Fruit fly (Drosophila melanogaster) whole organism, embryonic: ENCODE measurements around the gene Myo31DF.

Experiments used
- Abd-B ChIP-seq: fragments of 200-800 bp; sonication (Bioruptor generic); optimal IDR thresholded peaks from 2 replicates; lab custom pipeline; 2018; ENCODE audit warnings: missing biosample characterization, mild to moderate bottlenecking, missing genetic modification characterization, moderate library complexity
- BEAF-32 ChIP-seq: fragments of 200-800 bp; sonication (Bioruptor generic); optimal IDR thresholded peaks from 3 replicates; lab custom pipeline; 2017; ENCODE audit warnings: missing biosample characterization, missing genetic modification characterization, mild to moderate bottlenecking, moderate library complexity, missing genetic modification reagents
- Bgb ChIP-seq: fragments of 200-800 bp; sonication (Bioruptor generic); IDR thresholded peaks from 2 replicates; pipeline ENCODE4 v1.3.6; 2022; ENCODE audit warnings: missing biosample characterization, missing genetic modification characterization; ENCODE audit not compliant: partially characterized antibody
- CG10321 ChIP-seq: fragments of 200-800 bp; sonication (Bioruptor generic); IDR thresholded peaks from 2 replicates; pipeline ENCODE4 v1.3.6; 2022; ENCODE audit warnings: missing biosample characterization, missing genetic modification characterization
- CG10431 ChIP-seq: fragments of 200-800 bp; sonication (Bioruptor generic); optimal IDR thresholded peaks from 3 replicates; lab custom pipeline; 2018; ENCODE audit warnings: missing biosample characterization, mild to moderate bottlenecking, missing genetic modification characterization
- CG13296 ChIP-seq: fragments of 200-800 bp; sonication (Bioruptor generic); optimal IDR thresholded peaks from 3 replicates; lab custom pipeline; 2018; ENCODE audit warnings: missing biosample characterization, mild to moderate bottlenecking, missing genetic modification characterization
- CG13424 ChIP-seq: fragments of 200-800 bp; sonication (Bioruptor generic); optimal IDR thresholded peaks from 2 replicates; lab custom pipeline; 2019; ENCODE audit warnings: missing biosample characterization, mild to moderate bottlenecking, missing genetic modification characterization, moderate library complexity
- CG14014 ChIP-seq: fragments of 200-800 bp; sonication (Bioruptor generic); IDR thresholded peaks from 2 replicates; pipeline ENCODE4 v1.3.6; 2022; ENCODE audit warnings: missing biosample characterization, missing genetic modification characterization
- CG14050 ChIP-seq: fragments of 200-800 bp; sonication (Bioruptor generic); IDR thresholded peaks from 3 replicates; pipeline ENCODE4 v1.3.6; 2022; ENCODE audit warnings: missing biosample characterization, missing genetic modification characterization
- CG14667 ChIP-seq: fragments of 200-800 bp; sonication (Bioruptor generic); IDR thresholded peaks from 2 replicates; pipeline ENCODE4 v1.3.6; 2022; ENCODE audit warnings: missing biosample characterization, missing genetic modification characterization
- CG14965 ChIP-seq: fragments of 200-800 bp; sonication (Bioruptor generic); optimal IDR thresholded peaks from 2 replicates; lab custom pipeline; 2016; ENCODE audit warnings: missing biosample characterization, missing genetic modification characterization, borderline replicate concordance
- CG15696 ChIP-seq: fragments of 200-800 bp; sonication (Bioruptor generic); optimal IDR thresholded peaks from 2 replicates; lab custom pipeline; 2019; ENCODE audit warnings: missing biosample characterization, mild to moderate bottlenecking, missing genetic modification characterization, moderate library complexity
- CG16813 ChIP-seq: fragments of 200-800 bp; sonication (Bioruptor generic); IDR thresholded peaks from 3 replicates; pipeline ENCODE4 v1.3.6; 2022; ENCODE audit warnings: missing biosample characterization, missing genetic modification characterization; ENCODE audit not compliant: partially characterized antibody
- CG1832 ChIP-seq: fragments of 200-800 bp; sonication (Bioruptor generic); optimal IDR thresholded peaks from 2 replicates; lab custom pipeline; 2017; ENCODE audit warnings: missing biosample characterization, mild to moderate bottlenecking, missing genetic modification characterization, inconsistent platforms
- CG18599 ChIP-seq: fragments of 200-800 bp; sonication (Bioruptor generic); optimal IDR thresholded peaks from 3 replicates; lab custom pipeline; 2017; ENCODE audit warnings: missing biosample characterization, missing genetic modification characterization, mild to moderate bottlenecking, moderate library complexity, missing genetic modification reagents
- CG2889 ChIP-seq: fragments of 200-800 bp; sonication (Bioruptor generic); IDR thresholded peaks from 3 replicates; pipeline ENCODE4 v1.3.6; 2022; ENCODE audit warnings: missing biosample characterization, missing genetic modification characterization
- CG3847 ChIP-seq: fragments of 200-800 bp; sonication (Bioruptor generic); IDR thresholded peaks from 2 replicates; pipeline ENCODE4 v1.3.6; 2022; ENCODE audit warnings: missing biosample characterization, missing genetic modification characterization
- CG6683 ChIP-seq: fragments of 200-800 bp; sonication (Bioruptor generic); optimal IDR thresholded peaks from 2 replicates; lab custom pipeline; 2017; ENCODE audit warnings: missing biosample characterization, mild to moderate bottlenecking, missing genetic modification characterization, missing genetic modification reagents
- CG7839 ChIP-seq: fragments of 200-800 bp; sonication (Bioruptor generic); optimal IDR thresholded peaks from 3 replicates; lab custom pipeline; 2018; ENCODE audit warnings: missing biosample characterization, mild to moderate bottlenecking, missing genetic modification characterization, moderate library complexity
- CG7987 ChIP-seq: fragments of 200-800 bp; sonication (Bioruptor generic); optimal IDR thresholded peaks from 2 replicates; lab custom pipeline; 2018; ENCODE audit warnings: missing biosample characterization, mild to moderate bottlenecking, missing genetic modification characterization, moderate library complexity
- CG9215 ChIP-seq: fragments of 200-800 bp; sonication (Bioruptor generic); IDR thresholded peaks from 2 replicates; pipeline ENCODE4 v1.3.6; 2022; ENCODE audit warnings: missing biosample characterization, missing genetic modification characterization
- Chrac-16 ChIP-seq: fragments of 200-800 bp; sonication (Bioruptor generic); optimal IDR thresholded peaks from 3 replicates; lab custom pipeline; 2016; ENCODE audit warnings: missing biosample characterization, missing genetic modification characterization
- E2f1 ChIP-seq: fragments of 200-800 bp; sonication (Bioruptor generic); IDR thresholded peaks from 2 replicates; pipeline ENCODE4 v1.3.6; 2022; ENCODE audit warnings: missing biosample characterization, missing genetic modification characterization
- Fer2 ChIP-seq: fragments of 200-800 bp; sonication (Bioruptor generic); optimal IDR thresholded peaks from 2 replicates; lab custom pipeline; 2018; ENCODE audit warnings: missing biosample characterization, mild to moderate bottlenecking, missing genetic modification characterization, moderate library complexity
- Gsc ChIP-seq: fragments of 200-800 bp; sonication (Bioruptor generic); IDR thresholded peaks from 2 replicates; pipeline ENCODE4 v1.3.6; 2022; ENCODE audit warnings: missing biosample characterization, missing genetic modification characterization
- HLH4C ChIP-seq: fragments of 200-800 bp; sonication (Bioruptor generic); IDR thresholded peaks from 3 replicates; pipeline ENCODE4 v1.3.6; 2022; ENCODE audit warnings: missing biosample characterization, missing genetic modification characterization; ENCODE audit not compliant: partially characterized antibody
- Hey ChIP-seq: fragments of 200-800 bp; sonication (Bioruptor generic); optimal IDR thresholded peaks from 3 replicates; lab custom pipeline; 2018; ENCODE audit warnings: missing biosample characterization, mild to moderate bottlenecking, missing genetic modification characterization
- Hr3 ChIP-seq: fragments of 200-800 bp; sonication (Bioruptor generic); optimal IDR thresholded peaks from 3 replicates; lab custom pipeline; 2016; ENCODE audit warnings: missing biosample characterization, missing genetic modification characterization
- Lhr ChIP-seq: fragments of 200-800 bp; sonication (Bioruptor generic); optimal IDR thresholded peaks from 3 replicates; lab custom pipeline; 2017; ENCODE audit warnings: mild to moderate bottlenecking, missing biosample characterization, missing genetic modification reagents, missing genetic modification characterization
- Max ChIP-seq: fragments of 200-800 bp; sonication (Bioruptor generic); optimal IDR thresholded peaks from 2 replicates; lab custom pipeline; 2016; ENCODE audit warnings: missing biosample characterization, mild to moderate bottlenecking, missing genetic modification characterization
- NC2β ChIP-seq: fragments of 200-800 bp; sonication (Bioruptor generic); optimal IDR thresholded peaks from 2 replicates; lab custom pipeline; 2016; ENCODE audit warnings: missing biosample characterization, missing genetic modification characterization
- Rfx ChIP-seq: fragments of 200-800 bp; sonication (Bioruptor generic); IDR thresholded peaks from 2 replicates; pipeline ENCODE4 v1.3.6; 2022; ENCODE audit warnings: missing biosample characterization, missing genetic modification characterization
- Six4 ChIP-seq: fragments of 200-800 bp; sonication (Bioruptor generic); optimal IDR thresholded peaks from 2 replicates; lab custom pipeline; 2016; ENCODE audit warnings: missing biosample characterization, missing genetic modification characterization
- Taf1 ChIP-seq: fragments of 200-800 bp; sonication (Bioruptor generic); IDR thresholded peaks from 2 replicates; pipeline ENCODE4 v1.3.6; 2022; ENCODE audit warnings: missing biosample characterization, missing genetic modification characterization
- Usf ChIP-seq: fragments of 200-800 bp; sonication (Bioruptor generic); optimal IDR thresholded peaks from 2 replicates; lab custom pipeline; 2017; ENCODE audit warnings: missing genotype, missing biosample characterization, missing genetic modification characterization
- ac ChIP-seq: fragments of 200-800 bp; sonication (Bioruptor generic); optimal IDR thresholded peaks from 3 replicates; lab custom pipeline; 2017; ENCODE audit warnings: missing biosample characterization, mild to moderate bottlenecking, missing genetic modification characterization
- ase ChIP-seq: fragments of 200-800 bp; sonication (Bioruptor generic); IDR thresholded peaks from 3 replicates; pipeline ENCODE4 v1.3.6; 2022; ENCODE audit warnings: missing biosample characterization, missing genetic modification characterization
- ato ChIP-seq: fragments of 200-800 bp; sonication (Bioruptor generic); IDR thresholded peaks from 2 replicates; pipeline ENCODE4 v1.3.6; 2022; ENCODE audit warnings: missing biosample characterization, missing genetic modification characterization; ENCODE audit not compliant: partially characterized antibody
- az2 ChIP-seq: fragments of 200-800 bp; sonication (Bioruptor generic); optimal IDR thresholded peaks from 3 replicates; lab custom pipeline; 2016; ENCODE audit warnings: missing biosample characterization, missing genetic modification characterization
- bowl ChIP-seq: fragments of 200-800 bp; sonication (Bioruptor generic); IDR thresholded peaks from 2 replicates; pipeline ENCODE4 v1.3.6; 2022; ENCODE audit warnings: missing biosample characterization, missing genetic modification characterization
- caup ChIP-seq: fragments of 200-800 bp; sonication (Bioruptor generic); optimal IDR thresholded peaks from 3 replicates; lab custom pipeline; 2017; ENCODE audit warnings: missing biosample characterization, mild to moderate bottlenecking, missing genetic modification characterization, moderate library complexity; ENCODE audit not compliant: severe bottlenecking
- chn ChIP-seq: fragments of 200-800 bp; sonication (Bioruptor generic); optimal IDR thresholded peaks from 2 replicates; lab custom pipeline; 2016; ENCODE audit warnings: missing biosample characterization, missing genetic modification characterization
- disco-r ChIP-seq: fragments of 200-800 bp; sonication (Bioruptor generic); optimal IDR thresholded peaks from 2 replicates; lab custom pipeline; 2016; ENCODE audit warnings: missing biosample characterization, missing genetic modification characterization
- gcm ChIP-seq: fragments of 200-800 bp; sonication (Bioruptor generic); optimal IDR thresholded peaks from 2 replicates; lab custom pipeline; 2019; ENCODE audit warnings: missing biosample characterization, mild to moderate bottlenecking, missing genetic modification characterization, moderate library complexity
- knrl ChIP-seq: fragments of 200-800 bp; sonication (Bioruptor generic); IDR thresholded peaks from 3 replicates; pipeline ENCODE4 v1.3.6; 2022; ENCODE audit warnings: missing biosample characterization, missing genetic modification characterization; ENCODE audit not compliant: partially characterized antibody
- mirr ChIP-seq: fragments of 200-800 bp; sonication (Bioruptor generic); optimal IDR thresholded peaks from 3 replicates; lab custom pipeline; 2018; ENCODE audit warnings: missing biosample characterization, mild to moderate bottlenecking, missing genetic modification characterization
- sd ChIP-seq: fragments of 200-800 bp; sonication (Bioruptor generic); optimal IDR thresholded peaks from 3 replicates; lab custom pipeline; 2018; ENCODE audit warnings: missing biosample characterization, mild to moderate bottlenecking, missing genetic modification characterization, moderate library complexity
- tup ChIP-seq: fragments of 200-800 bp; sonication (Bioruptor generic); optimal IDR thresholded peaks from 2 replicates; lab custom pipeline; 2016; ENCODE audit warnings: missing biosample characterization, mild to moderate bottlenecking, missing genetic modification characterization, moderate library complexity
- tx ChIP-seq: fragments of 200-800 bp; sonication (Bioruptor generic); optimal IDR thresholded peaks from 2 replicates; lab custom pipeline; 2016; ENCODE audit warnings: missing biosample characterization, missing genetic modification characterization
- z ChIP-seq: fragments of 200-800 bp; sonication (Bioruptor generic); IDR thresholded peaks from 3 replicates; pipeline ENCODE4 v1.3.6; 2022; ENCODE audit warnings: missing biosample characterization, missing genetic modification characterization

Myo31DF gene

DNA sequence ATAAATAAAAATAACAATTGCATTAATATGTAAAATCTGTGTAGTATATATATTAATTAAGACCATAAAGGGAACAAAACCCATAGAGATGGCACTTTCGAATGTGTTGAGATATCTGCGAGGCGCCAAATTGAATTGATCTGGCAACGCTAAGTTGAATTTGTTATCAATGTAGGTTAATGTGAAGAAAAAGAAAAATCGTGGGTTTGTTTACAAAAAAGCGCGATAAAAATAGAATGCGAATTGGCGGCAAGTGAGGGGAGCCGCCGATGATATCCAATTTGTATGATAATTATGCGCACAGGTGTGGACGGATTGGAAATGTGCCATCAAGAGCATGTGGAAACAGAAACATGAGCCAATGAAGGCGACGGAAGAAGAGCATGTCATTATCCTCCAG, 26.7 kb downstream of the Myo31DF start (continued):
- TF ChIP-seq Gsc (GFP tag; lab: Robert Waterston, UW) (no peak), CG14965 (GFP tag; lab: Kevin White, UChicago) (no peak), CG15696 (no peak), Bgb (GFP tag; lab: Robert Waterston, UW) (peak; percentile 34; the same call in 1 of the 2 replicates), ase (GFP tag; lab: Robert Waterston, UW) (no peak), Rfx (no peak), HLH4C (GFP tag; lab: Robert Waterston, UW) (peak; percentile 21; the same call in 1 of the 3 replicates), chn (GFP tag; lab: Kevin White, UChicago) (no peak), CG7987 (no peak), CG13424 (tag; lab: Kevin White, UChicago) (no peak), knrl (GFP tag; lab: Robert Waterston, UW) (peak; percentile 6; the same call in 1 of the 3 replicates), z (GFP tag; lab: Robert Waterston, UW) (no peak), CG7839 (tag; lab: Kevin White, UChicago) (no peak), CG10431 (GFP tag; lab: Kevin White, UChicago) (no peak), Taf1 (GFP tag; lab: Robert Waterston, UW) (no peak), Chrac-16 (GFP tag; lab: Kevin White, UChicago) (no peak), CG10321 (GFP tag; lab: Robert Waterston, UW) (no peak), CG9215 (GFP tag; lab: Robert Waterston, UW) (no peak), ato (GFP tag; lab: Robert Waterston, UW) (0 out of 2 replicates have a peak, but pooled peaks have one; percentile 14), disco-r (GFP tag; lab: Kevin White, UChicago) (no peak), Hey (tag; lab: Kevin White, UChicago) (no peak), E2f1 (no peak), Abd-B (GFP tag; lab: Kevin White, UChicago) (no peak), az2 (no peak), gcm (GFP tag; lab: Kevin White, UChicago) (no peak), Fer2 (tag; lab: Kevin White, UChicago) (no peak), bowl (no peak), caup (GFP tag; lab: Kevin White, UChicago) (no peak), CG2889 (GFP tag; lab: Robert Waterston, UW) (no peak), Usf (GFP tag; lab: Kevin White, UChicago) (no peak), CG14667 (GFP tag; lab: Robert Waterston, UW) (no peak), BEAF-32 (GFP tag; lab: Kevin White, UChicago) (peak; percentile 63), mirr (no peak), tx (GFP tag; lab: Kevin White, UChicago) (no peak), NC2β (GFP tag; lab: Kevin White, UChicago) (no peak), CG16813 (no peak; the same call in 2 of the 3 replicates), Lhr (no peak), Six4 (GFP tag; lab: Kevin White, UChicago) (no peak), CG3847 (GFP tag; lab: Robert Waterston, UW) (0 out of 2 replicates have a peak, but pooled peaks have one; percentile 17), CG14050 (GFP tag; lab: Robert Waterston, UW) (no peak), Max (GFP tag; lab: Kevin White, UChicago) (no peak), Hr3 (GFP tag; lab: Kevin White, UChicago) (peak; percentile 82), CG14014 (GFP tag; lab: Robert Waterston, UW) (no peak), CG13296 (GFP tag; lab: Kevin White, UChicago) (no peak), CG18599 (GFP tag; lab: Kevin White, UChicago) (no peak), tup (no peak), CG1832 (no peak), sd (tag; lab: Kevin White, UChicago) (no peak), ac (GFP tag; lab: Kevin White, UChicago) (no peak), CG6683 (no peak)
